Fruit fly (Drosophila melanogaster) whole organism, embryonic: ENCODE data around the gene CG11030.

Source experiments
- Aef1 ChIP-seq: fragments of 200-800 bp; sonication (Bioruptor generic); IDR thresholded peaks from 3 replicates; pipeline ENCODE4 v1.3.6; 2022; ENCODE audit warnings: missing biosample characterization, missing genetic modification characterization
- CG10147 ChIP-seq: fragments of 200-800 bp; sonication (Bioruptor generic); optimal IDR thresholded peaks from 2 replicates; lab custom pipeline; 2019; ENCODE audit warnings: missing biosample characterization, mild to moderate bottlenecking, missing genetic modification characterization, moderate library complexity
- CG10321 ChIP-seq: fragments of 200-800 bp; sonication (Bioruptor generic); IDR thresholded peaks from 2 replicates; pipeline ENCODE4 v1.3.6; 2022; ENCODE audit warnings: missing biosample characterization, missing genetic modification characterization
- CG10959 ChIP-seq: fragments of 200-800 bp; sonication (Bioruptor generic); IDR thresholded peaks from 2 replicates; pipeline ENCODE4 v1.3.6; 2022; ENCODE audit warnings: missing biosample characterization, missing genetic modification characterization
- CG12659 ChIP-seq: fragments of 200-800 bp; sonication (Bioruptor generic); optimal IDR thresholded peaks from 3 replicates; lab custom pipeline; 2017; ENCODE audit warnings: mild to moderate bottlenecking, missing biosample characterization, missing genetic modification reagents, missing genetic modification characterization
- CG13775 ChIP-seq: fragments of 200-800 bp; sonication (Bioruptor generic); optimal IDR thresholded peaks from 3 replicates; lab custom pipeline; 2017; ENCODE audit warnings: missing biosample characterization, mild to moderate bottlenecking, missing genetic modification characterization
- CG14441 ChIP-seq: fragments of 200-800 bp; sonication (Bioruptor generic); IDR thresholded peaks from 2 replicates; pipeline ENCODE4 v1.3.6; 2022; ENCODE audit warnings: missing biosample characterization, missing genetic modification characterization
- CG15011 ChIP-seq: fragments of 200-800 bp; sonication (Bioruptor generic); optimal IDR thresholded peaks from 3 replicates; lab custom pipeline; 2018; ENCODE audit warnings: missing biosample characterization, mild to moderate bottlenecking, missing genetic modification characterization
- CG17328 ChIP-seq: fragments of 200-800 bp; sonication (Bioruptor generic); IDR thresholded peaks from 2 replicates; pipeline ENCODE4 v1.3.6; 2022; ENCODE audit warnings: missing biosample characterization, missing genetic modification characterization
- CG30403 ChIP-seq: fragments of 200-800 bp; sonication (Bioruptor generic); optimal IDR thresholded peaks from 3 replicates; lab custom pipeline; 2016; ENCODE audit warnings: missing biosample characterization, missing genetic modification characterization
- CG3163 ChIP-seq: fragments of 200-800 bp; sonication (Bioruptor generic); optimal IDR thresholded peaks from 3 replicates; lab custom pipeline; 2016; ENCODE audit warnings: missing biosample characterization, missing genetic modification characterization
- CG32532 ChIP-seq: fragments of 200-800 bp; sonication (Bioruptor generic); IDR thresholded peaks from 2 replicates; pipeline ENCODE4 v1.3.6; 2022; ENCODE audit warnings: missing biosample characterization, missing genetic modification characterization
- CG34224 ChIP-seq: fragments of 200-800 bp; sonication (Bioruptor generic); IDR thresholded peaks from 3 replicates; pipeline ENCODE4 v1.3.6; 2022; ENCODE audit warnings: missing biosample characterization, missing genetic modification characterization; ENCODE audit not compliant: partially characterized antibody
- CG3838 ChIP-seq: fragments of 200-800 bp; sonication (Bioruptor generic); optimal IDR thresholded peaks from 3 replicates; lab custom pipeline; 2016; ENCODE audit warnings: missing biosample characterization, missing genetic modification characterization
- CG4617 ChIP-seq: fragments of 200-800 bp; sonication (Bioruptor generic); optimal IDR thresholded peaks from 3 replicates; lab custom pipeline; 2016; ENCODE audit warnings: missing biosample characterization, missing genetic modification characterization, borderline replicate concordance
- CG4707 ChIP-seq: fragments of 200-800 bp; sonication (Bioruptor generic); optimal IDR thresholded peaks from 2 replicates; lab custom pipeline; 2018; ENCODE audit warnings: missing biosample characterization, mild to moderate bottlenecking, missing genetic modification characterization, moderate library complexity
- CG4820 ChIP-seq: fragments of 200-800 bp; sonication (Bioruptor generic); optimal IDR thresholded peaks from 3 replicates; lab custom pipeline; 2016; ENCODE audit warnings: missing biosample characterization, missing genetic modification characterization
- CG6272 ChIP-seq: fragments of 200-800 bp; sonication (Bioruptor generic); IDR thresholded peaks from 2 replicates; pipeline ENCODE4 v1.3.6; 2022; ENCODE audit warnings: missing biosample characterization, missing genetic modification characterization
- CG6791 ChIP-seq: fragments of 200-800 bp; sonication (Bioruptor generic); IDR thresholded peaks from 3 replicates; pipeline ENCODE4 v1.3.6; 2022; ENCODE audit warnings: missing biosample characterization, missing genetic modification characterization; ENCODE audit not compliant: partially characterized antibody
- CG8290 ChIP-seq, 3 experiments: fragments of 200-800 bp; sonication (Bioruptor generic); optimal IDR thresholded peaks; 2 replicates each; lab custom pipeline; 2016 to 2019; ENCODE audit warnings: missing biosample characterization in 3 of 3, missing genetic modification characterization in 3 of 3, mild to moderate bottlenecking in 2 of 3, moderate library complexity in 1 of 3
- CG8359 ChIP-seq: fragments of 200-800 bp; sonication (Bioruptor generic); optimal IDR thresholded peaks from 2 replicates; lab custom pipeline; 2017; ENCODE audit warnings: missing biosample characterization, mild to moderate bottlenecking, missing genetic modification characterization, borderline replicate concordance
- CG8924 ChIP-seq: fragments of 200-800 bp; optimal IDR thresholded peaks from 3 replicates; lab custom pipeline; 2019; ENCODE audit warnings: missing biosample characterization, mild to moderate bottlenecking, missing genetic modification characterization, moderate library complexity
- Dad ChIP-seq: fragments of 200-800 bp; sonication (Bioruptor generic); optimal IDR thresholded peaks from 3 replicates; lab custom pipeline; 2016; ENCODE audit warnings: missing biosample characterization, missing genetic modification characterization
- E2f2 ChIP-seq: fragments of 200-800 bp; sonication (Bioruptor generic); IDR thresholded peaks from 2 replicates; pipeline ENCODE4 v1.3.6; 2022; ENCODE audit warnings: missing biosample characterization, missing genetic modification characterization
- Ets65A ChIP-seq: fragments of 200-800 bp; sonication (Bioruptor generic); peaks from one replicate; lab custom pipeline; 2016; ENCODE audit warnings: missing biosample characterization, missing genetic modification characterization
- HLH4C ChIP-seq: fragments of 200-800 bp; sonication (Bioruptor generic); IDR thresholded peaks from 3 replicates; pipeline ENCODE4 v1.3.6; 2022; ENCODE audit warnings: missing biosample characterization, missing genetic modification characterization; ENCODE audit not compliant: partially characterized antibody
- Lhr ChIP-seq: fragments of 200-800 bp; sonication (Bioruptor generic); optimal IDR thresholded peaks from 3 replicates; lab custom pipeline; 2017; ENCODE audit warnings: mild to moderate bottlenecking, missing biosample characterization, missing genetic modification reagents, missing genetic modification characterization
- Med ChIP-seq: fragments of 200-800 bp; sonication (Bioruptor generic); peaks from one replicate; lab custom pipeline; 2016; ENCODE audit warnings: missing biosample characterization, missing genetic modification characterization, mild to moderate bottlenecking, inconsistent platforms, moderate library complexity
- Mes4 ChIP-seq: fragments of 200-800 bp; sonication (Bioruptor generic); optimal IDR thresholded peaks from 2 replicates; lab custom pipeline; 2016; ENCODE audit warnings: missing biosample characterization, missing genetic modification characterization
- Myb ChIP-seq: fragments of 200-800 bp; sonication (Bioruptor generic); optimal IDR thresholded peaks from 2 replicates; lab custom pipeline; 2016; ENCODE audit warnings: missing biosample characterization, missing genetic modification characterization
- Nf-YA ChIP-seq: fragments of 200-800 bp; sonication (Bioruptor generic); IDR thresholded peaks from 2 replicates; pipeline ENCODE4 v1.3.6; 2022; ENCODE audit warnings: missing biosample characterization, missing genetic modification characterization
- Poxn ChIP-seq: fragments of 200-800 bp; sonication (Bioruptor generic); IDR thresholded peaks from 2 replicates; pipeline ENCODE4 v1.3.6; 2022; ENCODE audit warnings: missing biosample characterization, missing genetic modification characterization
- Rfx ChIP-seq: fragments of 200-800 bp; sonication (Bioruptor generic); IDR thresholded peaks from 2 replicates; pipeline ENCODE4 v1.3.6; 2022; ENCODE audit warnings: missing biosample characterization, missing genetic modification characterization
- bsh ChIP-seq, 2 experiments: fragments of 200-800 bp; sonication (Bioruptor generic); optimal IDR thresholded peaks; 2 replicates each; lab custom pipeline; 2017 to 2018; ENCODE audit warnings: mild to moderate bottlenecking in 2 of 2, missing biosample characterization in 2 of 2, missing genetic modification characterization in 2 of 2, moderate library complexity in 1 of 2
- chm ChIP-seq: fragments of 200-800 bp; sonication (Bioruptor generic); IDR thresholded peaks from 2 replicates; pipeline ENCODE4 v1.3.6; 2022; ENCODE audit warnings: missing biosample characterization, missing genetic modification characterization
- eve ChIP-seq, 2 experiments: fragments of >200 bp; optimal IDR thresholded peaks; 2 replicates each; lab custom pipeline; 2017; ENCODE audit warnings: missing biosample characterization in 2 of 2, missing genetic modification characterization in 2 of 2
- fu2 ChIP-seq: fragments of 200-800 bp; sonication (Bioruptor generic); optimal IDR thresholded peaks from 2 replicates; lab custom pipeline; 2016; ENCODE audit warnings: missing biosample characterization, missing genetic modification characterization
- kah ChIP-seq: fragments of 200-800 bp; sonication (Bioruptor generic); optimal IDR thresholded peaks from 2 replicates; lab custom pipeline; 2018; ENCODE audit warnings: missing biosample characterization, mild to moderate bottlenecking, missing genetic modification characterization
- p53 ChIP-seq: fragments of 200-800 bp; sonication (Bioruptor generic); optimal IDR thresholded peaks from 2 replicates; lab custom pipeline; 2016; ENCODE audit warnings: missing biosample characterization, missing genetic modification characterization
- sim ChIP-seq: fragments of 200-800 bp; sonication (Bioruptor generic); IDR thresholded peaks from 2 replicates; pipeline ENCODE4 v1.3.6; 2022; ENCODE audit warnings: missing biosample characterization, missing genetic modification characterization
- stc ChIP-seq: fragments of 200-800 bp; sonication (Bioruptor generic); IDR thresholded peaks from 2 replicates; pipeline ENCODE4 v1.3.6; 2022; ENCODE audit warnings: missing biosample characterization, missing genetic modification characterization
- stwl ChIP-seq: fragments of 200-800 bp; sonication (Bioruptor generic); optimal IDR thresholded peaks from 3 replicates; lab custom pipeline; 2018; ENCODE audit warnings: missing biosample characterization, mild to moderate bottlenecking, missing genetic modification characterization, moderate library complexity
- tna ChIP-seq: fragments of 200-800 bp; sonication (Bioruptor generic); IDR thresholded peaks from 2 replicates; pipeline ENCODE4 v1.3.6; 2022; ENCODE audit warnings: missing biosample characterization, missing genetic modification characterization; ENCODE audit not compliant: partially characterized antibody
- twi ChIP-seq: fragments of 200-800 bp; optimal IDR thresholded peaks from 2 replicates; lab custom pipeline; 2019; ENCODE audit warnings: missing biosample characterization, mild to moderate bottlenecking, missing genetic modification characterization, moderate library complexity
- usp ChIP-seq: fragments of >200 bp; optimal IDR thresholded peaks from 2 replicates; lab custom pipeline; 2017; ENCODE audit warnings: missing biosample characterization, missing genetic modification characterization
- vfl ChIP-seq: fragments of 200-800 bp; sonication (Bioruptor generic); optimal IDR thresholded peaks from 2 replicates; lab custom pipeline; 2016; ENCODE audit warnings: missing biosample characterization, missing genetic modification characterization
- z ChIP-seq: fragments of 200-800 bp; sonication (Bioruptor generic); IDR thresholded peaks from 3 replicates; pipeline ENCODE4 v1.3.6; 2022; ENCODE audit warnings: missing biosample characterization, missing genetic modification characterization
- zfh1 ChIP-seq: fragments of 200-800 bp; sonication (Bioruptor generic); IDR thresholded peaks from 3 replicates; pipeline ENCODE4 v1.3.6; 2022; ENCODE audit warnings: missing biosample characterization, missing genetic modification characterization

CG11030 gene

dm6 chr2L:5720407-5721228 lies 3.8 kb upstream of the CG11030 start, which contains the start of the genes CG11149 and sip1 (continued):
- peak; percentile 49; the same call in 1 of the 2 replicates for TF ChIP-seq tna
- TF ChIP-seq CG30403 (GFP tag; lab: Kevin White, UChicago): no peak
- no peak for TF ChIP-seq CG8924
- no peak for TF ChIP-seq sim (GFP tag; lab: Robert Waterston, UW)
- no peak for TF ChIP-seq CG3163 (GFP tag; lab: Kevin White, UChicago)
- no peak for TF ChIP-seq Ets65A
- no peak for TF ChIP-seq CG10321 (GFP tag; lab: Robert Waterston, UW)
- TF ChIP-seq fu2 (GFP tag; lab: Kevin White, UChicago): no peak
- TF ChIP-seq CG8290 (GFP tag; optimal IDR thresholded peaks at IDR 0.05; lab: Kevin White, UChicago): no peak
- TF ChIP-seq CG8290 (tag; optimal IDR thresholded peaks at IDR 0.05; lab: Kevin White, UChicago): no peak
- no peak for TF ChIP-seq Aef1 (GFP tag; lab: Robert Waterston, UW)
- TF ChIP-seq HLH4C: peak; percentile 79
- TF ChIP-seq vfl: no peak
- no peak for TF ChIP-seq CG15011 (GFP tag; lab: Kevin White, UChicago)
- peak; percentile 79 for TF ChIP-seq CG34224 (GFP tag; lab: Robert Waterston, UW)
- TF ChIP-seq CG4820 (GFP tag; lab: Kevin White, UChicago): no peak
- TF ChIP-seq zfh1 (GFP tag; lab: Robert Waterston, UW): no peak
- TF ChIP-seq p53 (GFP tag; lab: Kevin White, UChicago): no peak
- no peak for TF ChIP-seq z (GFP tag; lab: Robert Waterston, UW)
- no peak for TF ChIP-seq twi
- 0 out of 2 replicates have a peak, but pooled peaks have one; percentile 7 for TF ChIP-seq CG14441 (GFP tag; lab: Robert Waterston, UW)
- TF ChIP-seq CG10959: no peak
- TF ChIP-seq, all 482 proteins: peak for 48

- no peak for TF ChIP-seq Dad (GFP tag; lab: Kevin White, UChicago)
- TF ChIP-seq Lhr (GFP tag; lab: Kevin White, UChicago): peak; percentile 65
- no peak for TF ChIP-seq Mes4 (GFP tag; lab: Kevin White, UChicago)
- peak; percentile 5; the same call in 1 of the 2 replicates for TF ChIP-seq CG32532 (GFP tag; lab: Robert Waterston, UW)
- peak; percentile 9 for TF ChIP-seq CG13775
- no peak for TF ChIP-seq eve (GFP tag; optimal IDR thresholded peaks at IDR 0.05; lab: Kevin White, UChicago)
- TF ChIP-seq CG12659 (GFP tag; lab: Kevin White, UChicago): peak; percentile 19
- TF ChIP-seq stc: no peak
- TF ChIP-seq CG3838 (GFP tag; lab: Kevin White, UChicago): no peak
- no peak for TF ChIP-seq Poxn (GFP tag; lab: Robert Waterston, UW)
- TF ChIP-seq CG10147: peak; percentile 18
- TF ChIP-seq Rfx (GFP tag; lab: Robert Waterston, UW): 0 out of 2 replicates have a peak, but pooled peaks have one; percentile 4
- TF ChIP-seq usp (GFP tag; lab: Kevin White, UChicago): no peak
- no peak for TF ChIP-seq CG6272 (GFP tag; lab: Robert Waterston, UW)
- TF ChIP-seq CG4707 (GFP tag; lab: Kevin White, UChicago): no peak
- no peak for TF ChIP-seq chm (GFP tag; lab: Robert Waterston, UW)
- TF ChIP-seq Myb (GFP tag; lab: Kevin White, UChicago): peak; percentile 83
- TF ChIP-seq stwl (tag; lab: Kevin White, UChicago): peak; percentile 51
- peak; percentile 50; the same call in 2 of the 3 replicates for TF ChIP-seq CG6791
- TF ChIP-seq bsh (GFP tag; optimal IDR thresholded peaks at IDR 0.05; lab: Kevin White, UChicago): no peak
- no peak for TF ChIP-seq CG4617 (GFP tag; lab: Kevin White, UChicago)
- no peak for TF ChIP-seq CG17328 (GFP tag; lab: Robert Waterston, UW)
- TF ChIP-seq Nf-YA (GFP tag; lab: Robert Waterston, UW): no peak
- no peak for TF ChIP-seq CG8359 (GFP tag; lab: Kevin White, UChicago)
- peak; percentile 78 for TF ChIP-seq E2f2 (GFP tag; lab: Robert Waterston, UW)
- TF ChIP-seq CG4820 (GFP tag; lab: Kevin White, UChicago): peak; percentile 4
- TF ChIP-seq kah (GFP tag; lab: Kevin White, UChicago): no peak
- TF ChIP-seq Med (GFP tag; lab: Kevin White, UChicago): peak; percentile 68
These were observed 489 bp upstream of the CG11030 start for dm6 chr2L:5723859-5724475.
